Worm (Caenorhabditis elegans) whole organism, L4 larva: Measurements from ENCODE around the gene clec-51.

Experiments used
- aha-1 ChIP-seq: fragments of 150-350 bp; peaks from one replicate; lab custom pipeline; 2014; ENCODE audit warnings: missing biosample characterization, missing genetic modification characterization
- egl-43 ChIP-seq: fragments of 200-800 bp; sonication (Bioruptor generic); IDR thresholded peaks from 2 replicates; pipeline ENCODE4 v1.3.6; 2022; ENCODE audit warnings: missing genetic modification reagents, missing genetic modification characterization, missing compliant biosample characterization
- madf-5 ChIP-seq, 2 experiments: fragments of 200-800 bp; sonication (Bioruptor generic); IDR thresholded peaks; 2 replicates each; pipeline ENCODE4 v1.3.6; 2022; ENCODE audit warnings: missing compliant biosample characterization in 2 of 2, missing genetic modification characterization in 2 of 2
- nhr-76 ChIP-seq: fragments of 150-350 bp; optimal IDR thresholded peaks from 2 replicates; lab custom pipeline; 2014; ENCODE audit warnings: missing biosample characterization, missing genetic modification characterization
- snpc-4 ChIP-seq: fragments of 150-350 bp; optimal IDR thresholded peaks from 2 replicates; lab custom pipeline; 2014; ENCODE audit warnings: missing biosample characterization, missing genetic modification characterization
- vab-7 ChIP-seq: fragments of 200-800 bp; sonication (Bioruptor generic); IDR thresholded peaks from 2 replicates; pipeline ENCODE4 v1.3.6; 2022; ENCODE audit warnings: missing genetic modification reagents, missing genetic modification characterization, missing compliant biosample characterization
- zip-11 ChIP-seq: fragments of 200-800 bp; sonication (Bioruptor generic); IDR thresholded peaks from 2 replicates; pipeline ENCODE4 v1.3.6; 2022; ENCODE audit warnings: missing genetic modification characterization, missing compliant biosample characterization
- ztf-11 ChIP-seq: fragments of 150-350 bp; optimal IDR thresholded peaks from 2 replicates; lab custom pipeline; 2014; ENCODE audit warnings: missing biosample characterization, missing genetic modification characterization

ce11 chrIV:8146283-8146682 is 17.3 kb downstream of the clec-51 start:
- TF ChIP-seq snpc-4 (tag; lab: Kevin White, UChicago) = no peak
- TF ChIP-seq madf-5 (GFP tag; IDR thresholded peaks at IDR 0.05; lab: Robert Waterston, UW) = no peak
- no peak for TF ChIP-seq vab-7 (GFP tag; lab: Robert Waterston, UW)
- TF ChIP-seq zip-11 (GFP tag; lab: Robert Waterston, UW) = no peak
- TF ChIP-seq aha-1 (tag; lab: Kevin White, UChicago) = peak; percentile 83
- no peak for TF ChIP-seq egl-43
- no peak for TF ChIP-seq nhr-76 (tag; lab: Kevin White, UChicago)
- no peak for TF ChIP-seq ztf-11 (tag; lab: Kevin White, UChicago)
